Worm (Caenorhabditis elegans): ENCODE measurements around the gene K03B4.9.

K03B4.9 gene

DNA sequence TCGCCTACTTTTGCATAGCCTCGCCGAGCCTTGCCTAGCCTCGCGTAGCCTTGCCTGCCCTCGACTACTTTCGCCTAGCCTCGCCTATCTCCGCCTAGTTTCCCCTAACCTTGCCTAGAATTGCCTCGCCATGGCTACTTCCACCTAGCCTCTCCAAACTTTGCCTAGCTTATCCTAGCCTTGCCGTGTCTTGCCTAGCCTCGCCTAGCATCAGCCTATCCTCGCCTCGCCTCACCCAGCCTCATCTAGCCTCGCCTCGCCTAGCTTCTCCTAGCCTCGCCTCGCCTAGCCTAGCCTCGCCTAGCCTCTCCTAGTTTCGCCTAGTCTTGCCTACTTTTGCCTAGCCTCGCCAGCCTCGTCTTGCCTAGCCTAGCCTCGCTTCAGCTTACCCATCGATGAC is 5.3 kb downstream of the K03B4.9 start:
- TF ChIP-seq fkh-2 (tag; optimal IDR thresholded peaks at IDR 0.05) (no peak), R02D3.7 (tag; optimal IDR thresholded peaks at IDR 0.05) (no peak), nhr-12 (tag; optimal IDR thresholded peaks at IDR 0.05) (no peak), sea-2 (GFP tag; optimal IDR thresholded peaks at IDR 0.05) (no peak), aly-2 (tag; optimal IDR thresholded peaks at IDR 0.05) (no peak), elt-2 (tag; optimal IDR thresholded peaks at IDR 0.05) (no peak), nhr-76 (tag; optimal IDR thresholded peaks at IDR 0.05) (no peak), eor-1 (tag; optimal IDR thresholded peaks at IDR 0.05) (no peak), nhr-67 (tag; optimal IDR thresholded peaks at IDR 0.05) (no peak), ztf-4 (tag; optimal IDR thresholded peaks at IDR 0.05) (no peak), daf-12 (tag; optimal IDR thresholded peaks at IDR 0.05) (no peak), ZK546.5 (tag; optimal IDR thresholded peaks at IDR 0.05) (no peak), nfya-1 (tag; optimal IDR thresholded peaks at IDR 0.05; ENCODE audit: insufficient read depth) (no peak)

DNA sequence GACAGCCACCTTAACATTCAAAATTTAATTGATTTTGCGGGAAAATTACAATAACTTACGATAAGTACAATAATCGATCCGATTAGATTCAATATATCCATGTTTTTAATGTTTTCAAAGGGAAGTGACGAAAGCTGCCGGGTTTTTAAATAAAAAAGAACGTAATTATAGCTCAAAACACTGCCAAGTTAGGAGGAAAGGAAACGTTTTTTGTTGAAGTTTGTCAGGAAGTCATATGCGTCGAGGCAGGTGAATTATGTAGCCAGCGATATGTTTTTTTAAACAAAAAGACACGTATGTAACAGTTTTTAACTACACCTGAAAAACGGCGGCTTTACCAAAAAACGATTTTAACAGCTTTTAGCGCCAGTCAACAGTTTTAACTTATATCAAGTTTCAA is 6.7 kb downstream of the K03B4.9 start, which contains the start of gene srx-73:
Gene srx-73, minus strand, starts transcription at position 101 of the 400 bp plus-strand sequence.
- TF ChIP-seq fkh-10 (GFP tag; optimal IDR thresholded peaks at IDR 0.05) (no peak), nhr-25 (tag; optimal IDR thresholded peaks at IDR 0.05) (no peak)

DNA sequence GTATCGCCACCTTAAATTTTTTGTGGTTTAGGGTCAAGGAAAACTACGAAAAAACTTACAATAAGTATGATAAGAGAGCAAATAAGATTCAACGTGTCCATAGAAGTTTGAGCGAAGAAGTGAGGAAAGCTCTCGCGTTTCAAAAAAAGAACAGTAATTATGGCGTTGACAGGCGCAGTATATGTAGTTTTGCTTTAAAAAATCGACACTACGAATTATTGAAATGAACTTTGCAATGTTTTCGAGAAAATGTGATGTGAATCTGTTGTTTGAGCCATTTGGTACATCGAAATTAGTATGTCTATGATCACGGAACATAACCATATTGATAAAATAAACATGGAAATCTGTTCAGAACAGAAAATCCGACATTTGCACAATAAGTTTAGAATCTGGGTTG is 10.0 kb downstream of the K03B4.9 start, which contains the start of gene srx-74:
Gene srx-74, minus strand, starts transcription at position 101 of the 400 bp plus-strand sequence.
- no peak for TF ChIP-seq unc-62 (GFP tag; optimal IDR thresholded peaks at IDR 0.05)
- no peak for TF ChIP-seq zag-1 (tag; optimal IDR thresholded peaks at IDR 0.05)
- no peak for TF ChIP-seq aly-2 (tag; optimal IDR thresholded peaks at IDR 0.05)
- TF ChIP-seq ZK546.5 (tag; optimal IDR thresholded peaks at IDR 0.05) = no peak
- TF ChIP-seq fkh-2 (tag; optimal IDR thresholded peaks at IDR 0.05) = no peak
- TF ChIP-seq ceh-82 (tag; optimal IDR thresholded peaks at IDR 0.05) = no peak
- TF ChIP-seq ceh-9 (tag; optimal IDR thresholded peaks at IDR 0.05) = no peak
- TF ChIP-seq ztf-4 (tag; optimal IDR thresholded peaks at IDR 0.05) = no peak
- no peak for TF ChIP-seq nhr-28 (tag; optimal IDR thresholded peaks at IDR 0.05)
- TF ChIP-seq nhr-25 (tag; optimal IDR thresholded peaks at IDR 0.05) = no peak
- no peak for TF ChIP-seq fos-1 (tag; optimal IDR thresholded peaks at IDR 0.05)
- no peak for TF ChIP-seq skn-1 (tag; optimal IDR thresholded peaks at IDR 0.05)
- no peak for TF ChIP-seq egl-5 (tag; optimal IDR thresholded peaks at IDR 0.05)

DNA sequence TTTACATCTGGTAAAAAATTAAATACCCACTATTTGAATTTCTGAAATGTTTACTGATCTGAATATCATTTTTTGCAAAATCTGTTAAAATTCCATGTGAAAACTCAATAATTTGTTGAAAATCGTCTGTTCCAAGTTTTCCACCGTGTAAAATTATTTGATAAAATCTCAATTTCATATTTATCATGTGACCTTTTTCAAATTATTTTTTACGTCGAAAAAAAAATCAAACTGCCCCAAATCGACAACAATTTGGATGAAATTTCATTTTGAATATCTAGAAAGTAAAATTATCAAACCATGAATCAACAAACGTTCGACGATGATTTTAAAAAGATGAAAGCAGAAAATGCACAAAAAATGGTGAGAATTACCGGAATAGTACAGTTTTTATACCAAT is 17.2 kb downstream of the K03B4.9 start, which contains the start of gene F41F3.9:
Gene F41F3.9, plus strand, starts transcription at position 301 of the 400 bp plus-strand sequence.
- TF ChIP-seq fos-1 (tag; optimal IDR thresholded peaks at IDR 0.05) (no peak), daf-12 (tag; optimal IDR thresholded peaks at IDR 0.05) (no peak), aly-2 (tag; optimal IDR thresholded peaks at IDR 0.05) (no peak), egl-5 (tag; optimal IDR thresholded peaks at IDR 0.05) (no peak), ceh-16 (tag; optimal IDR thresholded peaks at IDR 0.05) (no peak), R02D3.7 (tag; optimal IDR thresholded peaks at IDR 0.05) (no peak), elt-3 (tag; optimal IDR thresholded peaks at IDR 0.05) (no peak), egl-27 (tag; optimal IDR thresholded peaks at IDR 0.05) (no peak), lin-15B (tag; optimal IDR thresholded peaks at IDR 0.05) (no peak), ztf-4 (tag; optimal IDR thresholded peaks at IDR 0.05) (no peak), unc-62 (GFP tag; optimal IDR thresholded peaks at IDR 0.05) (no peak), unc-39 (tag; optimal IDR thresholded peaks at IDR 0.05) (no peak)

DNA sequence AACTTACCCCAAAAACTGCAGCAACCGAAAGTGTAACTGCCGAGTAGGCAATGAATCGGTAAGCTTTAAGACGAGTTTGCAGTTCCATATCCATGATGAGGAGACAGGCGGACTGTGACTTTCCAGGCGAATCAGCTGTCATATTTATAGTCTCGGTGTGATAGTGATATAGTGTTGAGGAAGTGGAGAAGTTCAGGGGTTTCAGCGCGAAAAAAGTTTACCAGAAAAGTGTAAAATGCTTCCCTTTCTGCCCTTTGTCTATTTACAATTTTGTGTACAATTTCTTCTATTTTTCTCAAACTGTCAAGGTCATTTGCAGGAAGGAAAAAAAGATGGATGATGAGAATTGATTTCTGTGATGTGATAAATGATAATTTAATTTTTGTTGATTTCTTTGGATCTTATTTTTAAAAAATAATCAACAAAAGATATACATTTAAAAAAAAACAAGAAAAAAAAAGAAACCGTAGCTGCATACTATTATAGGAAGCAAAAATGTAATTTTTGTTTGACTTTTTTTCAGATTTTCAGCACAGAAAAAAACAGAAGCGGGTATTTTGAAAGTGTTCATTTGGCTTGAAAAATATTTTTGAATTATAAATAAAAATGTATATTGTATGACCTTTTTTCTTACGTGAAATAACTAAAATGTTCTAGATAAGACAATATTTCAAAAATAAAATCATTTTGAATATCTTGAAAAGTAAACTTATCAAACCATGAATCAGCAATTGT is 18.3 kb downstream of the K03B4.9 start, which contains the start of the genes col-139 and F41F3.1:
Gene col-139, minus strand, starts transcription at position 101 of the 735 bp plus-strand sequence.
Gene F41F3.1, plus strand, starts transcription at position 685 of the 735 bp plus-strand sequence.
- TF ChIP-seq lsy-12 (tag; optimal IDR thresholded peaks at IDR 0.05) (no peak), fkh-2 (tag; optimal IDR thresholded peaks at IDR 0.05) (no peak), egl-27 (tag; optimal IDR thresholded peaks at IDR 0.05) (no peak)

DNA sequence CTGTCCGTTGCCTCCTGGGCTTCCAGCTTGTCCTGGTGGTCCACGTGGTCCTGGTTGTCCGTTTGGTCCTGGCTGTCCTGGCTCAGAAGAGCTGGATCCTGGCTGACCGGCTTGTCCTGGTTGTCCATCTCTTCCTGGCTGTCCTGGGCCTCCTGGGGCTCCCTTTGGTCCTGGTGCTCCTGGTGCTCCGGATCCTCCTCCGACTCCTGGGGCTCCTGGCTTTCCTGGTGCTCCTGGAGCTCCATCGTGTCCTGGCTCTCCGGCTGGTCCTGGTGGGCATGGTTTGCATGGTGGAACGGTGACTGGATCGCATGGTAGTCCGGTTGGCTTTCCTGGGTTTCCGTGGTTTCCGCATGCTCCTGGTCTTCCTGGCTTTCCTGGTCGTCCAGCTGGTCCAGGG is 19.3 kb downstream of the K03B4.9 start:
- TF ChIP-seq lin-39 (tag; optimal IDR thresholded peaks at IDR 0.05) = no peak
- no peak for TF ChIP-seq nhr-23 (tag; optimal IDR thresholded peaks at IDR 0.05)
- no peak for TF ChIP-seq lin-15B (tag; optimal IDR thresholded peaks at IDR 0.05)
- TF ChIP-seq pqm-1 (tag; optimal IDR thresholded peaks at IDR 0.05) = no peak
- no peak for TF ChIP-seq eor-1 (tag; optimal IDR thresholded peaks at IDR 0.05)
- TF ChIP-seq daf-12 (tag; optimal IDR thresholded peaks at IDR 0.05) = no peak
- no peak for TF ChIP-seq elt-1 (tag; optimal IDR thresholded peaks at IDR 0.05)
- no peak for TF ChIP-seq fkh-10 (GFP tag; optimal IDR thresholded peaks at IDR 0.05)
- TF ChIP-seq nhr-67 (tag; optimal IDR thresholded peaks at IDR 0.05) = no peak
- TF ChIP-seq skn-1 (tag; optimal IDR thresholded peaks at IDR 0.05) = no peak
- no peak for TF ChIP-seq fkh-2 (tag; optimal IDR thresholded peaks at IDR 0.05)
- TF ChIP-seq nfya-1 (tag; optimal IDR thresholded peaks at IDR 0.05; ENCODE audit: insufficient read depth) = no peak
- TF ChIP-seq elt-2 (tag; optimal IDR thresholded peaks at IDR 0.05) = no peak
